Fruit fly (Drosophila melanogaster): ENCODE measurements around the gene rst.

The rst gene

DNA sequence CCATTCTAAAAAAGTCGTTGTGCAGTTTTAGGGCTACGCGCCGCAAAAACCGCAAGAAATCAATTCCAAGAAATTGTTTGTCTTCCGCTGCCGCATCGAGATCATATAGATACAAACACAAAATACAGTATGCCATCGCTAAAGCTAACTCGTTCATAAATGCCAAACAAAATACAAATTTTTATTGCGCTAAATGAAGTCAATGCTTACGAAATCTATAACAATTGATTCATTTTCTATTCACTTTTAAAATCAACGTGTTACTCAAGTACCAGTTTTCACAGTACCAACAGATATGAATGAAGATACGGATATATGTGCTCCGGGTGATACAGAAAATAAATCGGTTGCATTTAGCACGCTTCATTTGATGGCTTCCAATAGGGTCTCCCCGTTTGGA, 34.1 kb upstream of the rst start (continued):
- TF ChIP-seq CG1792 (GFP tag; optimal IDR thresholded peaks at IDR 0.05) (no peak), tgo (GFP tag; IDR thresholded peaks at IDR 0.05) (peak; percentile 66), CG13894 (tag; optimal IDR thresholded peaks at IDR 0.05) (no peak), CG10209 (GFP tag; optimal IDR thresholded peaks at IDR 0.05) (peak; percentile 47), chm (GFP tag; IDR thresholded peaks at IDR 0.05) (peak; percentile 49; the same call in 1 of the 2 replicates), bigmax (GFP tag; optimal IDR thresholded peaks at IDR 0.05) (no peak), Gsc (GFP tag; IDR thresholded peaks at IDR 0.05) (no peak), dm (GFP tag; optimal IDR thresholded peaks at IDR 0.05) (no peak), kay (GFP tag; optimal IDR thresholded peaks at IDR 0.05) (no peak), lilli (GFP tag; optimal IDR thresholded peaks at IDR 0.05) (peak; percentile 34), CG18599 (GFP tag; optimal IDR thresholded peaks at IDR 0.05) (peak; percentile 42), HLH3B (GFP tag; IDR thresholded peaks at IDR 0.05) (peak; percentile 68), her (GFP tag; optimal IDR thresholded peaks at IDR 0.05) (peak; percentile 3), CG7786 (GFP tag; optimal IDR thresholded peaks at IDR 0.05) (peak; percentile 40), CG15479 (GFP tag; optimal IDR thresholded peaks at IDR 0.05) (no peak), CG15601 (tag; optimal IDR thresholded peaks at IDR 0.05) (peak; percentile 58), Fer2 (tag; optimal IDR thresholded peaks at IDR 0.05) (no peak), Hsf (GFP tag; optimal IDR thresholded peaks at IDR 0.05) (peak; percentile 48), CG9797 (GFP tag; optimal IDR thresholded peaks at IDR 0.05) (no peak), btn (GFP tag; optimal IDR thresholded peaks at IDR 0.05) (peak; percentile 20), trem (tag; optimal IDR thresholded peaks at IDR 0.05) (peak; percentile 34), CG17328 (GFP tag; IDR thresholded peaks at IDR 0.05) (peak; percentile 62), fd102C (GFP tag; optimal IDR thresholded peaks at IDR 0.05) (no peak), Dbx (GFP tag; IDR thresholded peaks at IDR 0.05) (no peak), pita (GFP tag; optimal IDR thresholded peaks at IDR 0.05) (no peak), CG7928 (GFP tag; optimal IDR thresholded peaks at IDR 0.05) (no peak), Lpt (GFP tag; optimal IDR thresholded peaks at IDR 0.05) (no peak), CG12219 (GFP tag; optimal IDR thresholded peaks at IDR 0.05) (peak; percentile 60), sd (tag; optimal IDR thresholded peaks at IDR 0.05) (peak; percentile 2), caup (GFP tag; optimal IDR thresholded peaks at IDR 0.05; ENCODE audit: severe bottlenecking) (no peak), H15 (GFP tag; IDR thresholded peaks at IDR 0.05) (peak; percentile 66; the same call in 2 of the 3 replicates), CG9215 (GFP tag; IDR thresholded peaks at IDR 0.05) (no peak), sisA (GFP tag; IDR thresholded peaks at IDR 0.05) (peak; percentile 71), gfzf (GFP tag; optimal IDR thresholded peaks at IDR 0.05) (no peak), ham (GFP tag; IDR thresholded peaks at IDR 0.05) (no peak), vfl (GFP tag; optimal IDR thresholded peaks at IDR 0.05) (no peak), Kr (GFP tag; optimal IDR thresholded peaks at IDR 0.05) (no peak), Hr51 (GFP tag; optimal IDR thresholded peaks at IDR 0.05) (peak in 1 of 2 experiments; percentile 68), Dp (GFP tag; optimal IDR thresholded peaks at IDR 0.05) (no peak), PHDP (tag; optimal IDR thresholded peaks at IDR 0.05) (peak; percentile 62), danr (GFP tag; IDR thresholded peaks at IDR 0.05) (0 out of 2 replicates have a peak, but pooled peaks have one; percentile 23), CG1024 (GFP tag; IDR thresholded peaks at IDR 0.05) (0 out of 2 replicates have a peak, but pooled peaks have one; percentile 15), corto (GFP tag; optimal IDR thresholded peaks at IDR 0.05) (no peak), CG7271 (tag; optimal IDR thresholded peaks at IDR 0.05) (peak; percentile 57), ash1 (GFP tag; optimal IDR thresholded peaks at IDR 0.05) (no peak), Bgb (GFP tag; IDR thresholded peaks at IDR 0.05; ENCODE audit: partially characterized antibody) (no peak), cg (GFP tag; optimal IDR thresholded peaks at IDR 0.05) (peak; percentile 10), Sry-β (GFP tag; optimal IDR thresholded peaks at IDR 0.05) (no peak), B-H1 (GFP tag; IDR thresholded peaks at IDR 0.05) (no peak), CG3847 (GFP tag; IDR thresholded peaks at IDR 0.05) (peak; percentile 26; the same call in 1 of the 2 replicates), Hr39 (optimal IDR thresholded peaks at IDR 0.05) (no peak)

Measured in whole organism, embryonic.